Worm (Caenorhabditis elegans): ENCODE results near the gene cdk-11.1.

cdk-11.1 gene

DNA sequence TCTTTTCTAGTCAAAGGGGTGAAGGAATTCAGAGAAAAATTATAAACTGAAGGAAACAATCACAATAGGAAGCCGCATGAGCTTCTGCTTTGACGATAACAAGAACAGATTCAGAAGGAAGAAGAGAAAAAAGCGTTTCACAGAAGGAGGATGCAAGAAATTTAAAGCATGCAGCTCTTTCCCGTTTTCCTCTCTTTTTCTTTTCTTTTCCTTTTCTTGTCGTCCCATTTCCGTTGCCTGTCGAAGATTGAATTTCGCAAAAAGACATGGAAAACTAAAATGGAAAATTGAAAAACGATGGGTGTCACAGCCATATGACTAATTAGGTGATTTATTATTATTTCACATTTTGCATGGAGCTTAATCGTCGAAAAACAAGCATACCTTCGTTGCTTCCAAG is 17.1 kb downstream of the cdk-11.1 start (continued):
- TF ChIP-seq duxl-1 (tag; optimal IDR thresholded peaks at IDR 0.05; ENCODE audit: poor library complexity) (no peak), hif-1 (tag; optimal IDR thresholded peaks at IDR 0.05) (no peak)

DNA sequence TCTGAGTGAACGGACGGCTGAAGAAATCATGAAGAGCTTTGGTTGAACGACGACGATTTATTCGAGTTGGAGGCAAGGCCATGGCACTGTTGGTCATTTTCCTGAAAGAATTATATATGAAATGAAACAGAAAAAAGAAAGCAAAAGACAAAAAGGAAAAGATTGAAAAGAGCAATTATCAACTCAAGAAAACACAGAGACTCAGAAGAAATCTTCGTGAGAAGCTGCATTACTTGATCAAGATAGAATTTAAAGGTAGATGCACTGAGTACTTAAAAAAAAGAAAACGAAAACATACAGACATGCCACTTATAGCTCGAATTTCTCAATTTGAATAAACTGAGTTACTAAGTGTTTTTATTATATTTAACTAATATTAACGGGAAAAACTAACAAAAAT is 19.5 kb downstream of the cdk-11.1 start, which contains the start of gene cpna-5:
TSS of gene cpna-5 (minus strand) at position 101 of the 400 bp plus-strand sequence.
- TF ChIP-seq dve-1 (tag; optimal IDR thresholded peaks at IDR 0.05; ENCODE audit: insufficient read depth), result no peak
- TF ChIP-seq rbr-2 (tag; optimal IDR thresholded peaks at IDR 0.05), result no peak
- no peak for TF ChIP-seq ceh-32 (tag; optimal IDR thresholded peaks at IDR 0.05; ENCODE audit: poor library complexity)
- TF ChIP-seq sdz-12 (GFP tag; optimal IDR thresholded peaks at IDR 0.05), result no peak
- TF ChIP-seq nhr-102 (tag; optimal IDR thresholded peaks at IDR 0.05), result no peak

DNA sequence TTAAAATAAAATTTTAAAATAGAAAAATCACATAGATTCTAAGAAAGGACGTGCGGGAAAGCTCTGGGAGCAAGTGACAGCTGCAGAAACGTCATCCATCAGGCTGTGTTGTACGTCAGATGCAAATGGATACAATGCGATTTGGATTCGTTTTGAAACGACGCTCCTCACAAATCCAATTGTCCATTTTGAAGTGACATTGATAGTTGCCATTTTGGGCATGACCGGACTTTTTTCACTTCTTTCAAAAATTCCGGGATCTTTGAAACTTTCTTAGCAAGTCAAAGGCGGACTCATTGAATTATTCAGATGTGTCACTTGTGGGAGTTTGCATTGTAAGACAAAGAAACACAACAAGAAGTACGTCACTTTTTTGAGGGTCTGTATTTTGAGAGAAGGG is 20.0 kb downstream of the cdk-11.1 start:
- peak in 1 of 2 experiments; percentile 96 for TF ChIP-seq unc-62 (GFP tag; optimal IDR thresholded peaks at IDR 0.05 in 1 of 2)
- no peak for TF ChIP-seq unc-62 (tag; optimal IDR thresholded peaks at IDR 0.05)
- peak; percentile 62 for TF ChIP-seq fkh-10 (GFP tag; optimal IDR thresholded peaks at IDR 0.05)
- TF ChIP-seq jun-1 (tag; optimal IDR thresholded peaks at IDR 0.05), result no peak
- no peak for TF ChIP-seq mep-1 (tag; optimal IDR thresholded peaks at IDR 0.05)

DNA sequence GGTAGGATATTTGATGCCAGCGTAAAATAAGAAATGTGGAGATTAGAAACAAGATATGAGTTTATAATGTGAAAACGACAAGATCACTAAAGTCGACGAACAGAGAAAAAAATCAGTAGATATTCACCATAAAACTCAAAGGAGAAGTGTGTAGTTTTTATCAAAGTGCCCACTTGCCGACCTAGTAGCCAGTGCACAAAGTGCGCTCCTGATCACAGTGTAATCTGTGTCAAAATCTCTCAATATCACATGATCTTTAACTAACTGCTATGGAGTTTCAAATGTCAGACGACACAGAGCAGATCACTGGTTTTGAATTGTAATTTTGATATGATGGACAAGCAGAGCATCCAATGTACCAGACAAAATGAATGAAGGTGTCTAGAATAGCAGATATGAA is 21.4 kb downstream of the cdk-11.1 start:
- TF ChIP-seq unc-62 (GFP tag; optimal IDR thresholded peaks at IDR 0.05 in 1 of 2), result peak in 1 of 2 experiments; percentile 70
- no peak for TF ChIP-seq unc-62 (tag; optimal IDR thresholded peaks at IDR 0.05)
- TF ChIP-seq daf-8 (GFP tag; IDR thresholded peaks at IDR 0.05), result no peak
- TF ChIP-seq lin-15B (tag; optimal IDR thresholded peaks at IDR 0.05), result no peak
- no peak for TF ChIP-seq Y5F2A.4 (GFP tag; optimal IDR thresholded peaks at IDR 0.05)
- TF ChIP-seq ceh-82 (tag; optimal IDR thresholded peaks at IDR 0.05), result no peak
- TF ChIP-seq aha-1 (tag), result peak; percentile 84
- TF ChIP-seq ama-1 (optimal IDR thresholded peaks at IDR 0.05), result no peak
- no peak for TF ChIP-seq T20F7.1 (GFP tag; optimal IDR thresholded peaks at IDR 0.05)

DNA sequence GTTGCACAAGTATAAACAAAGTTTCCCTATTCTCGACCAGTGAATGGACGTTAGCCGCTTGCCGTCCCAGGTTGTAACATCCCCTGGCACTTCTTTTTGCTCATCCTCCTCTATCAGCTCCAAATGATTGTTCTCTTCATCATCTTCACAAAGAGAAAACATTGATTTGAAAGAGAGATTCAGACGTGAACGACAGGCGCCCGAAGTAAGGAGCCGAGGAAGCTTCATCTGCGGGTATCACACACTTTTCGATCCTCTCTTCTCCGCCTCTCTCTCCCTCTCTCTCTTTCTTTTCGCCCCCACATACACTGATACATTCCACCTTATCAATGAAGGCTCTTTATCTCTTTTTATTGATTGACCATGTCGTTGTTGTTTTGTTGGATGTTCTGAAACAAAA is 23.7 kb downstream of the cdk-11.1 start:
- no peak for TF ChIP-seq dpl-1 (GFP tag; optimal IDR thresholded peaks at IDR 0.05)
- no peak for TF ChIP-seq ceh-28 (tag; optimal IDR thresholded peaks at IDR 0.05)
- TF ChIP-seq lin-15B (tag; optimal IDR thresholded peaks at IDR 0.05), result no peak
- TF ChIP-seq mxl-3 (GFP tag; optimal IDR thresholded peaks at IDR 0.05), result no peak
- no peak for TF ChIP-seq unc-39 (tag; optimal IDR thresholded peaks at IDR 0.05)
- TF ChIP-seq F44E2.7 (GFP tag; IDR thresholded peaks at IDR 0.05), result no peak
- no peak for TF ChIP-seq hmg-1.1 (GFP tag; IDR thresholded peaks at IDR 0.05)
- TF ChIP-seq ceh-20 (GFP tag; IDR thresholded peaks at IDR 0.05), result no peak
- TF ChIP-seq ceh-44 (GFP tag; IDR thresholded peaks at IDR 0.05), result no peak
- no peak for TF ChIP-seq aly-2 (tag; optimal IDR thresholded peaks at IDR 0.05)
- peak in 1 of 2 experiments; percentile 20 for TF ChIP-seq daf-16 (GFP tag; optimal IDR thresholded peaks at IDR 0.05)
- TF ChIP-seq daf-16 (tag; optimal IDR thresholded peaks at IDR 0.05), result no peak
- TF ChIP-seq ces-1 (GFP tag; optimal IDR thresholded peaks at IDR 0.05), result no peak
- no peak for TF ChIP-seq duxl-1 (tag; optimal IDR thresholded peaks at IDR 0.05; ENCODE audit: poor library complexity)
- TF ChIP-seq nhr-11 (tag; optimal IDR thresholded peaks at IDR 0.05), result peak; percentile 12
- peak; percentile 31 for TF ChIP-seq hlh-11 (tag; optimal IDR thresholded peaks at IDR 0.05)

DNA sequence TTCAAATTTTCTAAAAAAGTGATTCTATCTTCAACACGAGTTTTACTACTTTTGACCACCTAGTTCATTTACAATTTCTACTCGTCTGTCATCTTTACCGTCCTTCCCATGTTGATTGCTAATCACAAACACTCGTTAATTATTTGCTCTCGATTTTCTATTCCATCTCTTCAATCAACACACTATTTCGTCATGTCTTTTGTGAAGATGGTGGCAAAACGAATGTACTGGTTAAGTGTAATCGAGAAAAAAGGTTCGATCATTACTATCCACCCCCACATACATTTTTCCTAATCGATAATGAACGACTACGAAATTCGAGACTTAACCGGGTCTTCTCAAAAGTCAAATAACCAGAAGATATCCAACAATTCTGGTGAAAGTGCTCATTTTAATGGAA is 25.6 kb downstream of the cdk-11.1 start, which contains the start of gene cpna-2:
TSS of gene cpna-2 (plus strand) at position 301 of the 400 bp plus-strand sequence.
- TF ChIP-seq sdz-12 (GFP tag; optimal IDR thresholded peaks at IDR 0.05) (no peak), D1046.2 (GFP tag; IDR thresholded peaks at IDR 0.05) (no peak), ceh-62 (tag; optimal IDR thresholded peaks at IDR 0.05) (no peak), ceh-82 (tag; optimal IDR thresholded peaks at IDR 0.05) (no peak), saeg-2 (GFP tag; IDR thresholded peaks at IDR 0.05) (no peak), unc-130 (GFP tag; optimal IDR thresholded peaks at IDR 0.05) (no peak), zag-1 (tag; optimal IDR thresholded peaks at IDR 0.05) (no peak), mep-1 (tag; optimal IDR thresholded peaks at IDR 0.05) (no peak), T26A8.4 (GFP tag; IDR thresholded peaks at IDR 0.05) (no peak), Y48G9A.11 (GFP tag; IDR thresholded peaks at IDR 0.05) (no peak), lsy-2 (tag; optimal IDR thresholded peaks at IDR 0.05) (no peak)
